Worm (Caenorhabditis elegans): ENCODE results near the gene C46F11.6.
"Not testable (repeated sequence)": the region's sequence is repeated elsewhere in the genome, so short reads cannot be mapped to it uniquely, and the experiment has no call there.

The C46F11.6 gene

ce11 chrIII:3699275-3699674, 29.0 kb upstream of the C46F11.6 start, which contains the start of gene cyn-9:
TSS of gene cyn-9 (minus strand) at chrIII:3699640.
- TF ChIP-seq dpl-1 (GFP tag; optimal IDR thresholded peaks at IDR 0.05) (no peak), nhr-76 (tag; optimal IDR thresholded peaks at IDR 0.05) (no peak)

ce11 chrIII:3698366-3698765, 28.1 kb upstream of the C46F11.6 start:
- no peak for TF ChIP-seq elt-2 (tag; optimal IDR thresholded peaks at IDR 0.05)
- no peak for TF ChIP-seq nhr-12 (tag; optimal IDR thresholded peaks at IDR 0.05)
- TF ChIP-seq lsy-2 (tag; optimal IDR thresholded peaks at IDR 0.05): no peak
- TF ChIP-seq efl-3 (GFP tag; optimal IDR thresholded peaks at IDR 0.05): no peak
- TF ChIP-seq sox-4 (tag; optimal IDR thresholded peaks at IDR 0.05): no peak
- TF ChIP-seq hpl-2 (GFP tag; optimal IDR thresholded peaks at IDR 0.05): no peak
- no peak for TF ChIP-seq jun-1 (tag; optimal IDR thresholded peaks at IDR 0.05)
- TF ChIP-seq aha-1 (tag; optimal IDR thresholded peaks at IDR 0.05): no peak
- no peak for TF ChIP-seq C34B4.2 (tag; optimal IDR thresholded peaks at IDR 0.05)
- no peak for TF ChIP-seq zag-1 (tag; optimal IDR thresholded peaks at IDR 0.05)
- no peak for TF ChIP-seq skn-1 (tag; optimal IDR thresholded peaks at IDR 0.05)
- no peak for TF ChIP-seq aly-2 (tag; optimal IDR thresholded peaks at IDR 0.05)

ce11 chrIII:3697181-3697580, 26.9 kb upstream of the C46F11.6 start:
- TF ChIP-seq isw-1 (GFP tag; IDR thresholded peaks at IDR 0.05) (0 out of 2 replicates have a peak, but pooled peaks have one; percentile 4), nhr-19 (GFP tag; conservative IDR thresholded peaks at IDR 0.05) (peak; percentile 46), efl-1 (GFP tag; optimal IDR thresholded peaks at IDR 0.05 in 1 of 2) (peak in 1 of 2 experiments; percentile 57)
- not testable (repeated sequence) for TF ChIP-seq efl-1 (optimal IDR thresholded peaks at IDR 0.05)

ce11 chrIII:3695398-3695797, 25.2 kb upstream of the C46F11.6 start:
- TF ChIP-seq sox-4 (tag; optimal IDR thresholded peaks at IDR 0.05) (peak; percentile 27), unc-86 (tag; optimal IDR thresholded peaks at IDR 0.05) (peak; percentile 31), ceh-88 (GFP tag; IDR thresholded peaks at IDR 0.05) (0 out of 2 replicates have a peak, but pooled peaks have one; percentile 24), snu-23 (GFP tag; optimal IDR thresholded peaks at IDR 0.05) (peak; percentile 37), nhr-71 (tag; optimal IDR thresholded peaks at IDR 0.05) (peak; percentile 55), nhr-90 (tag; optimal IDR thresholded peaks at IDR 0.05; ENCODE audit: poor library complexity) (peak; percentile 16), lir-3 (tag; optimal IDR thresholded peaks at IDR 0.05; ENCODE audit: poor library complexity) (peak; percentile 34), swsn-7 (tag; optimal IDR thresholded peaks at IDR 0.05) (peak; percentile 47), ceh-82 (tag; optimal IDR thresholded peaks at IDR 0.05) (peak in 1 of 3 experiments; percentile 16), efl-1 (optimal IDR thresholded peaks at IDR 0.05) (peak; percentile 42 to 55), efl-1 (GFP tag; optimal IDR thresholded peaks at IDR 0.05 in 1 of 2) (peak; percentile 4 to 87), dsc-1 (tag; optimal IDR thresholded peaks at IDR 0.05) (peak; percentile 28), lin-14 (GFP tag; optimal IDR thresholded peaks at IDR 0.05) (peak; percentile 51), unc-98 (GFP tag; IDR thresholded peaks at IDR 0.05) (peak; percentile 9; the same call in 1 of the 2 replicates), nhr-47 (tag; optimal IDR thresholded peaks at IDR 0.05) (peak; percentile 64), nhr-85 (tag) (peak; percentile 71), nhr-20 (tag; optimal IDR thresholded peaks at IDR 0.05) (peak; percentile 24), nhr-19 (GFP tag; conservative IDR thresholded peaks at IDR 0.05) (peak; percentile 80), grh-1 (GFP tag; IDR thresholded peaks at IDR 0.05) (peak; percentile 77), isw-1 (GFP tag; IDR thresholded peaks at IDR 0.05) (peak; percentile 65), rnt-1 (tag; optimal IDR thresholded peaks at IDR 0.05) (peak; percentile 45), xbp-1 (tag; optimal IDR thresholded peaks at IDR 0.05) (peak; percentile 6), dpl-1 (GFP tag; optimal IDR thresholded peaks at IDR 0.05) (peak in 1 of 3 experiments; percentile 7), tbx-2 (tag; optimal IDR thresholded peaks at IDR 0.05) (peak; percentile 26), mab-9 (GFP tag; IDR thresholded peaks at IDR 0.05) (peak; percentile 77)

Measured in whole organism, L1 larva.